Worm (Caenorhabditis elegans) whole organism, young adult: Measurements from ENCODE around the gene T10F2.5.

ENCODE experiments used
- B0261.1 ChIP-seq: sonication (generic microtip); optimal IDR thresholded peaks from 2 replicates; lab custom pipeline; 2016; ENCODE audit warnings: mild to moderate bottlenecking, missing genetic modification characterization, moderate library complexity, missing compliant biosample characterization
- B0336.3 ChIP-seq: fragments of 200-800 bp; sonication (Bioruptor generic); IDR thresholded peaks from 2 replicates; pipeline ENCODE4 v1.3.6; 2022; ENCODE audit warnings: missing genetic modification characterization, missing compliant biosample characterization
- C17E4.6 ChIP-seq: fragments of 200-800 bp; sonication (Bioruptor generic); IDR thresholded peaks from 2 replicates; pipeline ENCODE4 v1.3.6; 2022; ENCODE audit warnings: missing genetic modification reagents, missing genetic modification characterization, missing compliant biosample characterization
- F22D6.2 ChIP-seq: sonication (generic microtip); optimal IDR thresholded peaks from 2 replicates; lab custom pipeline; 2016; ENCODE audit warnings: mild to moderate bottlenecking, missing genetic modification characterization, missing compliant biosample characterization
- F33H1.4 ChIP-seq: fragments of 200-800 bp; sonication (Bioruptor generic); IDR thresholded peaks from 2 replicates; pipeline ENCODE4 v1.3.6; 2022; ENCODE audit warnings: missing genetic modification reagents, missing genetic modification characterization, missing compliant biosample characterization
- F55B11.4 ChIP-seq: sonication (generic microtip); optimal IDR thresholded peaks from 2 replicates; lab custom pipeline; 2016; ENCODE audit warnings: missing compliant biosample characterization, missing genetic modification characterization, borderline replicate concordance; ENCODE audit not compliant: insufficient read depth
- K12H6.12 ChIP-seq: fragments of 200-800 bp; sonication (Bioruptor generic); optimal IDR thresholded peaks from 2 replicates; lab custom pipeline; 2018; ENCODE audit warnings: mild to moderate bottlenecking, missing genetic modification characterization, missing compliant biosample characterization
- T26A5.8 ChIP-seq: sonication (generic microtip); optimal IDR thresholded peaks from 2 replicates; lab custom pipeline; 2016; ENCODE audit warnings: missing genetic modification characterization, missing compliant biosample characterization
- Y53G8AR.9 ChIP-seq: fragments of 200-800 bp; sonication (Bioruptor generic); conservative IDR thresholded peaks from 2 replicates; pipeline ENCODE4 v1.3.6; 2022; ENCODE audit warnings: missing genetic modification reagents, missing genetic modification characterization, missing compliant biosample characterization
- Y67H2A.10 ChIP-seq: fragments of 200-800 bp; sonication (Bioruptor generic); conservative IDR thresholded peaks from 2 replicates; pipeline ENCODE4 v1.3.6; 2022; ENCODE audit warnings: missing genetic modification reagents, missing genetic modification characterization, missing compliant biosample characterization
- Y79H2A.3 ChIP-seq: fragments of 200-800 bp; sonication (Bioruptor generic); conservative IDR thresholded peaks from 2 replicates; pipeline ENCODE4 v1.3.6; 2022; ENCODE audit warnings: missing genetic modification reagents, missing genetic modification characterization, missing compliant biosample characterization
- akir-1 ChIP-seq: fragments of 200-800 bp; sonication (Bioruptor generic); optimal IDR thresholded peaks from 2 replicates; lab custom pipeline; 2018; ENCODE audit warnings: mild to moderate bottlenecking, missing genetic modification characterization, moderate library complexity, missing compliant biosample characterization
- ama-1 ChIP-seq, 3 experiments: fragments of 150-350 bp in 1 of 3; sonication (generic microtip) in 2 of 3; optimal IDR thresholded peaks; 2 replicates each; lab custom pipeline; 2014 to 2018; ENCODE audit warnings: missing biosample characterization in 2 of 3, missing genetic modification characterization in 2 of 3, missing genetic modification reagents in 2 of 3
- athp-1 ChIP-seq: sonication (generic microtip); optimal IDR thresholded peaks from 2 replicates; lab custom pipeline; 2017; ENCODE audit warnings: mild to moderate bottlenecking, missing genetic modification characterization, missing compliant biosample characterization
- attf-3 ChIP-seq: fragments of 200-800 bp; sonication (Bioruptor generic); conservative IDR thresholded peaks from 2 replicates; pipeline ENCODE4 v1.3.6; 2022; ENCODE audit warnings: missing genetic modification reagents, missing genetic modification characterization, missing compliant biosample characterization
- attf-6 ChIP-seq: fragments of 200-800 bp; sonication (Bioruptor generic); IDR thresholded peaks from 2 replicates; pipeline ENCODE4 v1.3.6; 2022; ENCODE audit warnings: missing genetic modification reagents, missing genetic modification characterization, missing compliant biosample characterization
- ccch-3 ChIP-seq: fragments of 200-800 bp; sonication (Bioruptor generic); optimal IDR thresholded peaks from 2 replicates; lab custom pipeline; 2018; ENCODE audit warnings: mild to moderate bottlenecking, missing genetic modification characterization, missing compliant biosample characterization
- cebp-1 ChIP-seq, 2 experiments: fragments of 200-800 bp in 1 of 2; sonication (Bioruptor generic) in 1 of 2; sonication (generic microtip) in 1 of 2; IDR thresholded peaks in 1 of 2; optimal IDR thresholded peaks in 1 of 2; 2 replicates each; pipeline versions ENCODE4 v1.3.6 to Lab custom; 2017 to 2022; ENCODE audit warnings: missing compliant biosample characterization in 2 of 2, missing genetic modification characterization in 2 of 2, mild to moderate bottlenecking in 1 of 2, missing genetic modification reagents in 1 of 2, moderate library complexity in 1 of 2
- cebp-2 ChIP-seq: fragments of 200-800 bp; sonication (Bioruptor generic); IDR thresholded peaks from 2 replicates; pipeline ENCODE4 v1.3.6; 2022; ENCODE audit warnings: missing genetic modification characterization, missing compliant biosample characterization
- ceh-40 ChIP-seq: fragments of 200-800 bp; sonication (Bioruptor generic); IDR thresholded peaks from 2 replicates; pipeline ENCODE4 v1.3.6; 2022; ENCODE audit warnings: missing genetic modification characterization, missing compliant biosample characterization
- dox-1 ChIP-seq: fragments of 200-800 bp; sonication (Bioruptor generic); IDR thresholded peaks from 2 replicates; pipeline ENCODE4 v1.3.6; 2022; ENCODE audit warnings: missing genetic modification reagents, missing genetic modification characterization, missing compliant biosample characterization
- dpff-1 ChIP-seq: sonication (generic microtip); optimal IDR thresholded peaks from 2 replicates; lab custom pipeline; 2017; ENCODE audit warnings: mild to moderate bottlenecking, missing genetic modification characterization, missing compliant biosample characterization
- efl-1 ChIP-seq: fragments of 150-350 bp; optimal IDR thresholded peaks from 2 replicates; lab custom pipeline; 2014; ENCODE audit warnings: missing biosample characterization, missing genetic modification reagents, missing genetic modification characterization
- egrh-3 ChIP-seq: fragments of 200-800 bp; sonication (Bioruptor generic); IDR thresholded peaks from 2 replicates; pipeline ENCODE4 v1.3.6; 2022; ENCODE audit warnings: missing genetic modification reagents, missing genetic modification characterization, missing compliant biosample characterization
- ets-4 ChIP-seq: fragments of 200-800 bp; sonication (Bioruptor generic); optimal IDR thresholded peaks from 2 replicates; lab custom pipeline; 2018; ENCODE audit warnings: mild to moderate bottlenecking, missing genetic modification characterization, missing compliant biosample characterization
- fkh-3 ChIP-seq: sonication (generic microtip); optimal IDR thresholded peaks from 2 replicates; lab custom pipeline; 2016; ENCODE audit warnings: mild to moderate bottlenecking, missing genetic modification characterization, missing compliant biosample characterization
- hrde-1 ChIP-seq: sonication (generic microtip); optimal IDR thresholded peaks from 2 replicates; lab custom pipeline; 2016; ENCODE audit warnings: missing genetic modification characterization, mild to moderate bottlenecking, missing compliant biosample characterization, moderate library complexity, missing genotype, missing genetic modification reagents, borderline replicate concordance
- hsf-1 ChIP-seq: fragments of 200-800 bp; sonication (Bioruptor generic); IDR thresholded peaks from 2 replicates; pipeline ENCODE4 v1.3.6; 2022; ENCODE audit warnings: missing genetic modification reagents, missing genetic modification characterization, missing compliant biosample characterization
- mel-28 ChIP-seq: sonication (generic microtip); optimal IDR thresholded peaks from 2 replicates; lab custom pipeline; 2016; ENCODE audit warnings: borderline replicate concordance, mild to moderate bottlenecking, missing genetic modification characterization, missing compliant biosample characterization
- nhr-80 ChIP-seq: sonication (generic microtip); optimal IDR thresholded peaks from 2 replicates; lab custom pipeline; 2016; ENCODE audit warnings: missing genetic modification characterization, missing compliant biosample characterization
- nhr-90 ChIP-seq: sonication (generic microtip); optimal IDR thresholded peaks from 2 replicates; lab custom pipeline; 2016; ENCODE audit warnings: missing genotype, mild to moderate bottlenecking, missing genetic modification characterization, missing compliant biosample characterization
- snpc-1.3 ChIP-seq: sonication (generic microtip); optimal IDR thresholded peaks from 2 replicates; lab custom pipeline; 2017; ENCODE audit warnings: missing genetic modification characterization, mild to moderate bottlenecking, missing compliant biosample characterization, antibody characterized with exemption, moderate library complexity, missing genotype, missing genetic modification reagents; ENCODE audit not compliant: insufficient read depth
- somi-1 ChIP-seq: fragments of 200-800 bp; sonication (Bioruptor generic); optimal IDR thresholded peaks from 2 replicates; lab custom pipeline; 2018; ENCODE audit warnings: mild to moderate bottlenecking, missing genetic modification characterization, missing compliant biosample characterization
- sptf-2 ChIP-seq: fragments of 200-800 bp; sonication (Bioruptor generic); optimal IDR thresholded peaks from 2 replicates; lab custom pipeline; 2018; ENCODE audit warnings: mild to moderate bottlenecking, missing genetic modification characterization, missing compliant biosample characterization
- tbp1 ChIP-seq: fragments of 200-800 bp; sonication (Bioruptor generic); optimal IDR thresholded peaks from 2 replicates; lab custom pipeline; 2018; ENCODE audit warnings: mild to moderate bottlenecking, missing genetic modification characterization, missing compliant biosample characterization
- unc-130 ChIP-seq: sonication (generic microtip); optimal IDR thresholded peaks from 2 replicates; lab custom pipeline; 2016; ENCODE audit warnings: missing genetic modification reagents, missing genetic modification characterization, missing compliant biosample characterization
- ztf-22 ChIP-seq: fragments of 200-800 bp; sonication (Bioruptor generic); optimal IDR thresholded peaks from 2 replicates; lab custom pipeline; 2018; ENCODE audit warnings: mild to moderate bottlenecking, missing genetic modification characterization, moderate library complexity, missing compliant biosample characterization
- ztf-26 ChIP-seq: sonication (generic microtip); optimal IDR thresholded peaks from 2 replicates; lab custom pipeline; 2017; ENCODE audit warnings: missing genetic modification characterization, missing compliant biosample characterization
- ztf-28 ChIP-seq: fragments of 200-800 bp; sonication (Bioruptor generic); IDR thresholded peaks from 2 replicates; pipeline ENCODE4 v1.3.6; 2022; ENCODE audit warnings: missing genetic modification reagents, missing genetic modification characterization, missing compliant biosample characterization

Gene T10F2.5

DNA sequence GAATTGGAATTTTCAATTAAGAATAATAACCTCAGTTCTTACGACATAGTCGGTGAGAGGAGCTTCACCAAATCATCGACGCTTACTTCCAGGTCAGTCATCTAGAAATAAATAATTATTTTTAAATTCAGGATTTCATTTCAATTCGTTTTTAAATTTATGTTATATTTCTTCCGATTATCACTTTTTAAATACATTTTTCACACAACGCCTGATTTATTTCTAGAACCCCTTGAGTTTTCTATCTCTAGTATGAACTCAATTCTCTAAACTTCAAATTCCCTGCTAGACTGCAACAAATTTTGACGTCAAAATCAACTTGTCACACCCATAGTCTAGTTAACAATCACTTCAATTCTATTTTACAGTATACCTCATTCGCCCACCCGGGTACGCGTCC lies 9.9 kb downstream of the T10F2.5 start, which contains the start of gene Y54H5A.2:
TSS of gene Y54H5A.2 (minus strand) at position 101 of the 400 bp plus-strand sequence.
- TF ChIP-seq F22D6.2: no peak
- TF ChIP-seq athp-1 (tag; lab: Kevin White, UChicago): no peak
- TF ChIP-seq unc-130: no peak
- TF ChIP-seq attf-6 (GFP tag; lab: Robert Waterston, UW): no peak
- TF ChIP-seq F33H1.4 (GFP tag; lab: Robert Waterston, UW): no peak
- no peak for TF ChIP-seq Y53G8AR.9

ce11 chrIII:5147445-5147844 lies 12.0 kb downstream of the T10F2.5 start:
- TF ChIP-seq mel-28 (tag; lab: Kevin White, UChicago) (no peak), nhr-80 (peak; percentile 40)

ce11 chrIII:5146749-5147148 lies 12.7 kb downstream of the T10F2.5 start:
- TF ChIP-seq ztf-22 (GFP tag; lab: Kevin White, UChicago): peak; percentile 66
- TF ChIP-seq ccch-3: no peak
- TF ChIP-seq ets-4 (GFP tag; lab: Kevin White, UChicago): peak; percentile 19
- TF ChIP-seq C17E4.6 (GFP tag; lab: Robert Waterston, UW): 0 out of 2 replicates have a peak, but pooled peaks have one; percentile 10
- no peak for TF ChIP-seq cebp-1 (GFP tag; IDR thresholded peaks at IDR 0.05; lab: Robert Waterston, UW)
- TF ChIP-seq cebp-1 (tag; optimal IDR thresholded peaks at IDR 0.05; lab: Kevin White, UChicago): peak; percentile 8
- no peak for TF ChIP-seq hsf-1 (GFP tag; lab: Robert Waterston, UW)
- 0 out of 2 replicates have a peak, but pooled peaks have one; percentile 34 for TF ChIP-seq dox-1 (GFP tag; lab: Robert Waterston, UW)
- no peak for TF ChIP-seq egrh-3 (GFP tag; lab: Robert Waterston, UW)
- no peak for TF ChIP-seq snpc-1.3 (tag; lab: Kevin White, UChicago)
- peak; percentile 74 for TF ChIP-seq nhr-80
- no peak for TF ChIP-seq F55B11.4 (tag; lab: Kevin White, UChicago)
- TF ChIP-seq attf-3 (GFP tag; lab: Robert Waterston, UW): no peak

DNA sequence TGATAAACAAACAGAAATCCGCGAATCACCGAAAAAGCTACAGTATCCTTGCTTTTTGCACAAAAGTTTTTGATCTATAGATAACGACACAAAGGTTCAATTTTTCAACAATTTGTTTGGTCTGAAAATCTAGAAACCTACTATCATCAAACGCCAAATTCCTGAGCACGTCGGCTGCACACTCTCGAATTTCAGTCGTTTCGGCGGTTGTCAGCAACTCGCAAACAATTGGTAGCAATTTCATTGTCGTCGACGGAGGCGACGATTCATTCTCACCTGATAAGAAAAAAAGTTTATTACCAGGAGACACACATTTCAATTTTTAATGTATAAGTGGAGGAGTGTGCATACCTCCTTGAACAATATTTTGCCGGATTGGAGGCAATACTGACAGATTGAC lies 13.5 kb downstream of the T10F2.5 start:
- TF ChIP-seq nhr-80 (peak; percentile 41), fkh-3 (tag; lab: Kevin White, UChicago) (no peak)

- TF ChIP-seq Y67H2A.10 (GFP tag; lab: Robert Waterston, UW) (no peak), T26A5.8 (tag; lab: Kevin White, UChicago) (no peak), egrh-3 (GFP tag; lab: Robert Waterston, UW) (no peak), cebp-2 (GFP tag; lab: Robert Waterston, UW) (no peak), hrde-1 (tag; lab: Kevin White, UChicago) (no peak), Y79H2A.3 (no peak), nhr-90 (tag; lab: Kevin White, UChicago) (no peak), athp-1 (tag; lab: Kevin White, UChicago) (no peak), B0261.1 (tag; lab: Kevin White, UChicago) (no peak), F55B11.4 (tag; lab: Kevin White, UChicago) (no peak), ztf-28 (GFP tag; lab: Robert Waterston, UW) (no peak), ceh-40 (GFP tag; lab: Robert Waterston, UW) (no peak)
Measured at ce11 chrIII:5144169-5144568, 15.2 kb downstream of the T10F2.5 start.

- TF ChIP-seq tbp1: no peak
- TF ChIP-seq snpc-1.3 (tag; lab: Kevin White, UChicago): no peak
- no peak for TF ChIP-seq somi-1 (GFP tag; lab: Kevin White, UChicago)
- no peak for TF ChIP-seq K12H6.12 (tag; lab: Kevin White, UChicago)
- no peak for TF ChIP-seq akir-1 (GFP tag; lab: Kevin White, UChicago)
- no peak for TF ChIP-seq ztf-26 (tag; lab: Kevin White, UChicago)
- TF ChIP-seq ceh-40 (GFP tag; lab: Robert Waterston, UW): no peak
- TF ChIP-seq dpff-1: no peak
- no peak for TF ChIP-seq ama-1 (optimal IDR thresholded peaks at IDR 0.05; lab: Kevin White, UChicago)
- no peak for TF ChIP-seq ama-1 (GFP tag; optimal IDR thresholded peaks at IDR 0.05; lab: Kevin White, UChicago)
- TF ChIP-seq efl-1: no peak
- no peak for TF ChIP-seq sptf-2
- no peak for TF ChIP-seq fkh-3 (tag; lab: Kevin White, UChicago)
- TF ChIP-seq B0336.3 (GFP tag; lab: Robert Waterston, UW): no peak
Measured at ce11 chrIII:5143520-5143919, 15.9 kb downstream of the T10F2.5 start.
